Fruit fly (Drosophila melanogaster) whole organism, prepupa: ENCODE data around the gene Proc.

Experiments
- CG10631 ChIP-seq: fragments of 200-800 bp; sonication (Bioruptor generic); optimal IDR thresholded peaks from 2 replicates; lab custom pipeline; 2016; ENCODE audit warnings: missing biosample characterization, missing genetic modification characterization
- CG10669 ChIP-seq: fragments of 200-800 bp; sonication (Bioruptor generic); optimal IDR thresholded peaks from 3 replicates; lab custom pipeline; 2018; ENCODE audit warnings: missing biosample characterization, mild to moderate bottlenecking, missing genetic modification characterization, moderate library complexity
- CG11902 ChIP-seq: fragments of 200-800 bp; sonication (Bioruptor generic); optimal IDR thresholded peaks from 3 replicates; lab custom pipeline; 2016; ENCODE audit warnings: missing biosample characterization, missing genetic modification characterization
- CG15336 ChIP-seq: fragments of 200-800 bp; sonication (Bioruptor generic); IDR thresholded peaks from 2 replicates; pipeline ENCODE4 v1.3.6; 2022; ENCODE audit warnings: missing biosample characterization, missing genetic modification characterization
- CG1621 ChIP-seq: fragments of 200-800 bp; sonication (Bioruptor generic); optimal IDR thresholded peaks from 3 replicates; lab custom pipeline; 2018; ENCODE audit warnings: missing biosample characterization, mild to moderate bottlenecking, missing genetic modification characterization
- CG16779 ChIP-seq: fragments of 200-800 bp; sonication (Bioruptor generic); optimal IDR thresholded peaks from 3 replicates; lab custom pipeline; 2017; ENCODE audit warnings: missing biosample characterization, mild to moderate bottlenecking, missing genetic modification characterization
- CG3032 ChIP-seq: fragments of 200-800 bp; optimal IDR thresholded peaks from 2 replicates; lab custom pipeline; 2019; ENCODE audit warnings: missing biosample characterization, mild to moderate bottlenecking, missing genetic modification characterization, moderate library complexity
- CG31627 ChIP-seq: fragments of 200-800 bp; sonication (Bioruptor generic); optimal IDR thresholded peaks from 3 replicates; lab custom pipeline; 2016; ENCODE audit warnings: missing biosample characterization, missing genetic modification characterization
- CG34406 ChIP-seq: fragments of 200-800 bp; sonication (Bioruptor generic); optimal IDR thresholded peaks from 3 replicates; lab custom pipeline; 2016; ENCODE audit warnings: missing biosample characterization, missing genetic modification characterization
- CG4318 ChIP-seq: fragments of 200-800 bp; sonication (Bioruptor generic); optimal IDR thresholded peaks from 3 replicates; lab custom pipeline; 2017; ENCODE audit warnings: missing biosample characterization, mild to moderate bottlenecking, missing genetic modification characterization
- CG6163 ChIP-seq: fragments of 200-800 bp; sonication (Bioruptor generic); IDR thresholded peaks from 3 replicates; pipeline ENCODE4 v1.3.6; 2022; ENCODE audit warnings: missing biosample characterization, missing genetic modification characterization
- CG6276 ChIP-seq: fragments of 200-800 bp; sonication (Bioruptor generic); optimal IDR thresholded peaks from 2 replicates; lab custom pipeline; 2017; ENCODE audit warnings: missing biosample characterization, mild to moderate bottlenecking, missing genetic modification characterization
- CG6792 ChIP-seq: fragments of 200-800 bp; sonication (Bioruptor generic); optimal IDR thresholded peaks from 3 replicates; lab custom pipeline; 2016; ENCODE audit warnings: missing biosample characterization, missing genetic modification characterization
- CG6808 ChIP-seq: fragments of 200-800 bp; sonication (Bioruptor generic); optimal IDR thresholded peaks from 3 replicates; lab custom pipeline; 2017; ENCODE audit warnings: missing biosample characterization, missing genetic modification characterization, mild to moderate bottlenecking, moderate library complexity, missing genetic modification reagents
- CG6854 ChIP-seq: fragments of 200-800 bp; sonication (Bioruptor generic); optimal IDR thresholded peaks from 2 replicates; lab custom pipeline; 2017; ENCODE audit warnings: missing biosample characterization, mild to moderate bottlenecking, missing genetic modification characterization
- CG7368 ChIP-seq: fragments of 200-800 bp; sonication (Bioruptor generic); optimal IDR thresholded peaks from 3 replicates; lab custom pipeline; 2016; ENCODE audit warnings: missing biosample characterization, missing genetic modification characterization
- CG8119 ChIP-seq: fragments of 200-800 bp; sonication (Bioruptor generic); IDR thresholded peaks from 3 replicates; pipeline ENCODE4 v1.3.6; 2022; ENCODE audit warnings: missing biosample characterization, missing genetic modification characterization
- CG8319 ChIP-seq: fragments of 200-800 bp; sonication (Bioruptor generic); optimal IDR thresholded peaks from 3 replicates; lab custom pipeline; 2016; ENCODE audit warnings: missing biosample characterization, missing genetic modification characterization
- CG8632 ChIP-seq: fragments of 200-800 bp; sonication (Bioruptor generic); optimal IDR thresholded peaks from 3 replicates; lab custom pipeline; 2016; ENCODE audit warnings: missing biosample characterization, missing genetic modification characterization
- CG9139 ChIP-seq: fragments of 200-800 bp; sonication (Bioruptor generic); optimal IDR thresholded peaks from 3 replicates; lab custom pipeline; 2017; ENCODE audit warnings: missing biosample characterization, mild to moderate bottlenecking, missing genetic modification characterization
- Eip75B ChIP-seq: fragments of 200-800 bp; sonication (Bioruptor generic); optimal IDR thresholded peaks from 3 replicates; lab custom pipeline; 2016; ENCODE audit warnings: missing biosample characterization, missing genetic modification characterization
- Eip93F ChIP-seq: fragments of 200-800 bp; sonication (Bioruptor generic); optimal IDR thresholded peaks from 2 replicates; lab custom pipeline; 2016; ENCODE audit warnings: missing biosample characterization, mild to moderate bottlenecking, missing genetic modification characterization
- Gug ChIP-seq: fragments of 200-800 bp; sonication (Bioruptor generic); IDR thresholded peaks from 2 replicates; pipeline ENCODE4 v1.3.6; 2022; ENCODE audit warnings: missing biosample characterization, missing genetic modification characterization
- Hr39 ChIP-seq: fragments of 200-800 bp; sonication (Bioruptor generic); optimal IDR thresholded peaks from 2 replicates; lab custom pipeline; 2016; ENCODE audit warnings: missing biosample characterization, missing genetic modification characterization
- Hr4 ChIP-seq: fragments of 200-800 bp; sonication (Bioruptor generic); optimal IDR thresholded peaks from 3 replicates; lab custom pipeline; 2016; ENCODE audit warnings: missing biosample characterization, missing genetic modification characterization
- Lpt ChIP-seq: fragments of 200-800 bp; sonication (Bioruptor generic); optimal IDR thresholded peaks from 3 replicates; lab custom pipeline; 2016; ENCODE audit warnings: missing biosample characterization, missing genetic modification characterization
- Met ChIP-seq: fragments of 200-800 bp; sonication (Bioruptor generic); optimal IDR thresholded peaks from 3 replicates; lab custom pipeline; 2016; ENCODE audit warnings: missing biosample characterization, missing genetic modification characterization
- Smox ChIP-seq: fragments of 200-800 bp; sonication (Bioruptor generic); optimal IDR thresholded peaks from 3 replicates; lab custom pipeline; 2016; ENCODE audit warnings: missing biosample characterization, missing genetic modification characterization
- Sox102F ChIP-seq: fragments of 200-800 bp; sonication (Bioruptor generic); optimal IDR thresholded peaks from 2 replicates; lab custom pipeline; 2016; ENCODE audit warnings: missing biosample characterization, mild to moderate bottlenecking, missing genetic modification characterization
- Sox14 ChIP-seq: fragments of 200-800 bp; sonication (Bioruptor generic); optimal IDR thresholded peaks from 3 replicates; lab custom pipeline; 2016; ENCODE audit warnings: missing biosample characterization, missing genetic modification characterization
- Sox15 ChIP-seq: fragments of 200-800 bp; sonication (Bioruptor generic); optimal IDR thresholded peaks from 3 replicates; lab custom pipeline; 2016; ENCODE audit warnings: missing biosample characterization, missing genetic modification characterization
- achi ChIP-seq: fragments of 200-800 bp; sonication (Bioruptor generic); optimal IDR thresholded peaks from 3 replicates; lab custom pipeline; 2016; ENCODE audit warnings: missing biosample characterization, missing genetic modification characterization
- acj6 ChIP-seq: fragments of 200-800 bp; sonication (Bioruptor generic); optimal IDR thresholded peaks from 3 replicates; lab custom pipeline; 2016; ENCODE audit warnings: missing biosample characterization, missing genetic modification characterization
- dac ChIP-seq: fragments of 200-800 bp; sonication (Bioruptor generic); optimal IDR thresholded peaks from 2 replicates; lab custom pipeline; 2017; ENCODE audit warnings: missing biosample characterization, mild to moderate bottlenecking, missing genetic modification characterization
- eg ChIP-seq: fragments of 200-800 bp; sonication (Bioruptor generic); IDR thresholded peaks from 3 replicates; pipeline ENCODE4 v1.3.6; 2022; ENCODE audit warnings: missing biosample characterization, missing genetic modification characterization
- esn ChIP-seq: fragments of 200-800 bp; sonication (Bioruptor generic); optimal IDR thresholded peaks from 2 replicates; lab custom pipeline; 2016; ENCODE audit warnings: missing biosample characterization, mild to moderate bottlenecking, missing genetic modification characterization, moderate library complexity
- fd59A ChIP-seq: fragments of 200-800 bp; sonication (Bioruptor generic); optimal IDR thresholded peaks from 2 replicates; lab custom pipeline; 2017; ENCODE audit warnings: missing biosample characterization, mild to moderate bottlenecking, missing genetic modification characterization, missing genetic modification reagents
- fd85E ChIP-seq: fragments of 200-800 bp; sonication (Bioruptor generic); optimal IDR thresholded peaks from 3 replicates; lab custom pipeline; 2016; ENCODE audit warnings: missing biosample characterization, missing genetic modification characterization
- fkh ChIP-seq: fragments of 200-800 bp; sonication (Bioruptor generic); optimal IDR thresholded peaks from 3 replicates; lab custom pipeline; 2017; ENCODE audit warnings: missing biosample characterization, mild to moderate bottlenecking, missing genetic modification characterization, moderate library complexity
- pdm3 ChIP-seq: fragments of 200-800 bp; sonication (Bioruptor generic); optimal IDR thresholded peaks from 3 replicates; lab custom pipeline; 2016; ENCODE audit warnings: missing biosample characterization, missing genetic modification characterization
- salr ChIP-seq, 2 experiments: fragments of 200-800 bp; sonication (Bioruptor generic); optimal IDR thresholded peaks; 3 replicates each; lab custom pipeline; 2016 to 2018; ENCODE audit warnings: missing biosample characterization in 2 of 2, missing genetic modification characterization in 2 of 2, mild to moderate bottlenecking in 1 of 2
- spab ChIP-seq: fragments of 200-800 bp; sonication (Bioruptor generic); optimal IDR thresholded peaks from 2 replicates; lab custom pipeline; 2017; ENCODE audit warnings: missing biosample characterization, mild to moderate bottlenecking, missing genetic modification characterization, missing genetic modification reagents
- ss ChIP-seq, 2 experiments: fragments of 200-800 bp; sonication (Bioruptor generic); optimal IDR thresholded peaks; 2 replicates in 1 of 2; 3 replicates in 1 of 2; lab custom pipeline; 2017 to 2018; ENCODE audit warnings: mild to moderate bottlenecking in 2 of 2, missing biosample characterization in 2 of 2, missing genetic modification characterization in 2 of 2, moderate library complexity in 1 of 2
- svp ChIP-seq: fragments of 200-800 bp; sonication (Bioruptor generic); peaks from one replicate; lab custom pipeline; 2016; ENCODE audit warnings: missing biosample characterization, missing genetic modification characterization
- topi ChIP-seq: fragments of 200-800 bp; sonication (Bioruptor generic); optimal IDR thresholded peaks from 3 replicates; lab custom pipeline; 2016; ENCODE audit warnings: missing biosample characterization, missing genetic modification characterization
- vri ChIP-seq: fragments of 200-800 bp; sonication (Bioruptor generic); optimal IDR thresholded peaks from 3 replicates; lab custom pipeline; 2016; ENCODE audit warnings: missing biosample characterization, mild to moderate bottlenecking, missing genetic modification characterization

The Proc gene

dm6 chr2L:7827045-7828004 is 43.9 kb downstream of the Proc start, which contains the start of the genes Rack1 and mts (continued):
- TF ChIP-seq Sox14 = no peak
- TF ChIP-seq Gug (GFP tag; lab: Robert Waterston, UW) = no peak
- peak; percentile 86 for TF ChIP-seq CG6163 (GFP tag; lab: Robert Waterston, UW)
- TF ChIP-seq vri (GFP tag; lab: Kevin White, UChicago) = peak; percentile 77
- no peak for TF ChIP-seq Lpt
- peak; percentile 65 for TF ChIP-seq CG8632 (GFP tag; lab: Kevin White, UChicago)
- TF ChIP-seq esn (GFP tag; lab: Kevin White, UChicago) = peak; percentile 85
- no peak for TF ChIP-seq CG15336 (GFP tag; lab: Robert Waterston, UW)
- TF ChIP-seq Eip75B = peak; percentile 71
- TF ChIP-seq dac (GFP tag; lab: Kevin White, UChicago) = peak; percentile 54
- peak; percentile 100 for TF ChIP-seq achi (GFP tag; lab: Kevin White, UChicago)
- TF ChIP-seq CG6276 = peak; percentile 12
- TF ChIP-seq acj6 (GFP tag; lab: Kevin White, UChicago) = peak; percentile 74
- TF ChIP-seq CG6808 (GFP tag; lab: Kevin White, UChicago) = peak; percentile 70
- no peak for TF ChIP-seq fd59A (GFP tag; lab: Kevin White, UChicago)
- no peak for TF ChIP-seq Eip93F (GFP tag; lab: Kevin White, UChicago)

- TF ChIP-seq Hr39 (GFP tag; lab: Kevin White, UChicago) (peak; percentile 62), Sox15 (peak; percentile 11), CG10669 (GFP tag; lab: Kevin White, UChicago) (peak; percentile 50), CG6854 (peak; percentile 64), CG1621 (tag; lab: Kevin White, UChicago) (no peak), CG7368 (GFP tag; lab: Kevin White, UChicago) (no peak), esn (GFP tag; lab: Kevin White, UChicago) (peak; percentile 56), fkh (peak; percentile 25), CG9139 (GFP tag; lab: Kevin White, UChicago) (no peak), spab (no peak), fd85E (GFP tag; lab: Kevin White, UChicago) (no peak), CG10631 (GFP tag; lab: Kevin White, UChicago) (peak; percentile 50), Sox14 (peak; percentile 47), topi (GFP tag; lab: Kevin White, UChicago) (peak; percentile 50), pdm3 (GFP tag; lab: Kevin White, UChicago) (peak; percentile 51), vri (GFP tag; lab: Kevin White, UChicago) (peak; percentile 45), eg (GFP tag; lab: Robert Waterston, UW) (peak; percentile 57; the same call in 1 of the 3 replicates), CG6276 (no peak), CG6808 (GFP tag; lab: Kevin White, UChicago) (no peak), Hr4 (GFP tag; lab: Kevin White, UChicago) (peak; percentile 58), CG8119 (GFP tag; lab: Robert Waterston, UW) (0 out of 3 replicates have a peak, but pooled peaks have one; percentile 14), acj6 (GFP tag; lab: Kevin White, UChicago) (peak; percentile 28), CG3032 (tag; lab: Kevin White, UChicago) (peak; percentile 9), CG34406 (no peak), Eip93F (GFP tag; lab: Kevin White, UChicago) (peak; percentile 77), salr (GFP tag; optimal IDR thresholded peaks at IDR 0.05; lab: Kevin White, UChicago) (no peak), svp (GFP tag; lab: Kevin White, UChicago) (peak; percentile 89), Smox (GFP tag; lab: Kevin White, UChicago) (no peak), ss (GFP tag; optimal IDR thresholded peaks at IDR 0.05; lab: Kevin White, UChicago) (peak; percentile 36 to 63), CG6792 (GFP tag; lab: Kevin White, UChicago) (peak; percentile 29), CG4318 (GFP tag; lab: Kevin White, UChicago) (no peak), CG11902 (peak; percentile 8), Sox102F (GFP tag; lab: Kevin White, UChicago) (peak; percentile 38), CG15336 (GFP tag; lab: Robert Waterston, UW) (peak; percentile 26; the same call in 1 of the 2 replicates), CG8319 (no peak), CG16779 (no peak), Met (GFP tag; lab: Kevin White, UChicago) (peak; percentile 55), CG31627 (GFP tag; lab: Kevin White, UChicago) (peak; percentile 66)
Observed at dm6 chr2L:7821279-7821848, 49.9 kb downstream of the Proc start.
